Worm (Caenorhabditis elegans): Measurements from ENCODE around the gene Y102A11A.3.
"Not testable (repeated sequence)": the region's sequence is repeated elsewhere in the genome, so short reads cannot be mapped to it uniquely, and the experiment has no call there.

DNA sequence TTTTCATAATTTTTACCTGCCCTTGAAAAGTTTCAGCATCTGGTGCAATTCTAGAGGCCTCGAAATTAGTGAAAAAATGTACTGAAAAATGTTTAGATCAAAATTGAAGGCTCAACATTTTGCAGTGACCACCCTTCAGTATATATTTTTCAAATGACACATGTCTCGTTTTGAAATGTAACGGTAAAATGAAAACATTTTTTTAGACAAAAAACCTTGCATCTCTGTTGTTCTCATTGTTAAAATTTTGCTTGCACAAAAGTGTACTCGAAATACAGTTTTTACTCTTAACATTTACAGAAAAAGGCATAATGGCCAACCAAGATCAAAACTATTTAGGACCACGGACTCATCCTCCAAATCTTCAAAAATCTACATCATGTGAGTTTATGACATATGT lies 7.4 kb downstream of the Y102A11A.3 start, which contains the start of gene Y102A11A.2:
- TF ChIP-seq ztf-6 (GFP tag; IDR thresholded peaks at IDR 0.05); snpc-4 (GFP tag; optimal IDR thresholded peaks at IDR 0.05); snpc-4 (tag; optimal IDR thresholded peaks at IDR 0.05); K11D2.4 (GFP tag; IDR thresholded peaks at IDR 0.05); egrh-3 (GFP tag; IDR thresholded peaks at IDR 0.05); sea-2 (GFP tag; IDR thresholded peaks at IDR 0.05); mcd-1 (GFP tag; IDR thresholded peaks at IDR 0.05): not testable (repeated sequence)
